Fruit fly (Drosophila melanogaster) whole organism, embryonic: ENCODE data around the gene RpS8.

Source experiments
- CG10147 ChIP-seq: fragments of 200-800 bp; sonication (Bioruptor generic); optimal IDR thresholded peaks from 2 replicates; lab custom pipeline; 2019; ENCODE audit warnings: missing biosample characterization, mild to moderate bottlenecking, missing genetic modification characterization, moderate library complexity
- CG10321 ChIP-seq: fragments of 200-800 bp; sonication (Bioruptor generic); IDR thresholded peaks from 2 replicates; pipeline ENCODE4 v1.3.6; 2022; ENCODE audit warnings: missing biosample characterization, missing genetic modification characterization
- CG10543 ChIP-seq: fragments of 200-800 bp; sonication (Bioruptor generic); optimal IDR thresholded peaks from 3 replicates; lab custom pipeline; 2017; ENCODE audit warnings: missing biosample characterization, mild to moderate bottlenecking, missing genetic modification characterization, moderate library complexity
- CG11247 ChIP-seq: fragments of 200-800 bp; sonication (Bioruptor generic); IDR thresholded peaks from 2 replicates; pipeline ENCODE4 v1.3.6; 2022; ENCODE audit warnings: missing biosample characterization, missing genetic modification characterization
- CG11456 ChIP-seq: fragments of 200-800 bp; sonication (Bioruptor generic); IDR thresholded peaks from 3 replicates; pipeline ENCODE4 v1.3.6; 2022; ENCODE audit warnings: missing biosample characterization, missing genetic modification characterization
- CG12942 ChIP-seq: fragments of 200-800 bp; sonication (Bioruptor generic); optimal IDR thresholded peaks from 3 replicates; lab custom pipeline; 2016; ENCODE audit warnings: missing biosample characterization, missing genetic modification characterization
- CG13287 ChIP-seq: fragments of 200-800 bp; sonication (Bioruptor generic); IDR thresholded peaks from 2 replicates; pipeline ENCODE4 v1.3.6; 2022; ENCODE audit warnings: missing biosample characterization, missing genetic modification characterization; ENCODE audit not compliant: partially characterized antibody
- CG13424 ChIP-seq: fragments of 200-800 bp; sonication (Bioruptor generic); optimal IDR thresholded peaks from 2 replicates; lab custom pipeline; 2019; ENCODE audit warnings: missing biosample characterization, mild to moderate bottlenecking, missing genetic modification characterization, moderate library complexity
- CG13894 ChIP-seq: fragments of 200-800 bp; sonication (Bioruptor generic); optimal IDR thresholded peaks from 3 replicates; lab custom pipeline; 2018; ENCODE audit warnings: missing biosample characterization, mild to moderate bottlenecking, missing genetic modification characterization, moderate library complexity
- CG15011 ChIP-seq: fragments of 200-800 bp; sonication (Bioruptor generic); optimal IDR thresholded peaks from 3 replicates; lab custom pipeline; 2018; ENCODE audit warnings: missing biosample characterization, mild to moderate bottlenecking, missing genetic modification characterization
- CG1647 ChIP-seq: fragments of 200-800 bp; sonication (Bioruptor generic); optimal IDR thresholded peaks from 3 replicates; lab custom pipeline; 2016; ENCODE audit warnings: missing biosample characterization, missing genetic modification characterization
- CG17186 ChIP-seq: fragments of 200-800 bp; sonication (Bioruptor generic); optimal IDR thresholded peaks from 3 replicates; lab custom pipeline; 2017; ENCODE audit warnings: missing biosample characterization, missing genetic modification reagents, missing genetic modification characterization
- CG18011 ChIP-seq: fragments of 200-800 bp; sonication (Bioruptor generic); optimal IDR thresholded peaks from 2 replicates; lab custom pipeline; 2017; ENCODE audit warnings: missing biosample characterization, missing genetic modification characterization, mild to moderate bottlenecking, moderate library complexity, missing genotype
- CG43689 ChIP-seq: fragments of 200-800 bp; sonication (Bioruptor generic); IDR thresholded peaks from 2 replicates; pipeline ENCODE4 v1.3.6; 2022; ENCODE audit warnings: missing biosample characterization, missing genetic modification characterization
- CG8388 ChIP-seq: fragments of 200-800 bp; sonication (Bioruptor generic); optimal IDR thresholded peaks from 2 replicates; lab custom pipeline; 2019; ENCODE audit warnings: missing biosample characterization, mild to moderate bottlenecking, missing genetic modification characterization, moderate library complexity
- CG8924 ChIP-seq: fragments of 200-800 bp; optimal IDR thresholded peaks from 3 replicates; lab custom pipeline; 2019; ENCODE audit warnings: missing biosample characterization, mild to moderate bottlenecking, missing genetic modification characterization, moderate library complexity
- CG9437 ChIP-seq: fragments of 200-800 bp; sonication (Bioruptor generic); optimal IDR thresholded peaks from 2 replicates; lab custom pipeline; 2018; ENCODE audit warnings: missing biosample characterization, mild to moderate bottlenecking, missing genetic modification characterization
- CHES-1-like ChIP-seq: fragments of 200-800 bp; sonication (Bioruptor generic); optimal IDR thresholded peaks from 2 replicates; lab custom pipeline; 2016; ENCODE audit warnings: missing biosample characterization, missing genetic modification characterization
- Dfd ChIP-seq, 2 experiments: fragments of >200 bp; optimal IDR thresholded peaks; 2 replicates each; lab custom pipeline; 2017; ENCODE audit warnings: missing biosample characterization in 2 of 2, missing genetic modification characterization in 2 of 2
- Dp ChIP-seq: fragments of 200-800 bp; sonication (Bioruptor generic); optimal IDR thresholded peaks from 2 replicates; lab custom pipeline; 2018; ENCODE audit warnings: missing biosample characterization, mild to moderate bottlenecking, missing genetic modification characterization, moderate library complexity
- ERR ChIP-seq: fragments of 200-800 bp; sonication (Bioruptor generic); optimal IDR thresholded peaks from 2 replicates; lab custom pipeline; 2016; ENCODE audit warnings: missing biosample characterization, missing genetic modification characterization
- H2.0 ChIP-seq: fragments of 200-800 bp; sonication (Bioruptor generic); IDR thresholded peaks from 2 replicates; pipeline ENCODE4 v1.3.6; 2022; ENCODE audit warnings: missing biosample characterization, missing genetic modification characterization
- HmgZ ChIP-seq: fragments of 200-800 bp; sonication (Bioruptor generic); optimal IDR thresholded peaks from 2 replicates; lab custom pipeline; 2018; ENCODE audit warnings: missing biosample characterization, mild to moderate bottlenecking, missing genetic modification characterization
- Lim3 ChIP-seq: fragments of 200-800 bp; sonication (Bioruptor generic); IDR thresholded peaks from 2 replicates; pipeline ENCODE4 v1.3.6; 2022; ENCODE audit warnings: missing biosample characterization, missing genetic modification characterization
- PHDP ChIP-seq: fragments of 200-800 bp; sonication (Bioruptor generic); optimal IDR thresholded peaks from 3 replicates; lab custom pipeline; 2018; ENCODE audit warnings: missing biosample characterization, mild to moderate bottlenecking, missing genetic modification characterization, moderate library complexity
- Ptx1 ChIP-seq: fragments of 200-800 bp; sonication (Bioruptor generic); IDR thresholded peaks from 2 replicates; pipeline ENCODE4 v1.3.6; 2022; ENCODE audit warnings: missing biosample characterization, missing genetic modification characterization
- Sin3A ChIP-seq: fragments of >200 bp; optimal IDR thresholded peaks from 2 replicates; lab custom pipeline; 2018
- Taf1 ChIP-seq: fragments of 200-800 bp; sonication (Bioruptor generic); IDR thresholded peaks from 2 replicates; pipeline ENCODE4 v1.3.6; 2022; ENCODE audit warnings: missing biosample characterization, missing genetic modification characterization
- amos ChIP-seq: fragments of 200-800 bp; sonication (Bioruptor generic); IDR thresholded peaks from 2 replicates; pipeline ENCODE4 v1.3.6; 2022; ENCODE audit warnings: missing biosample characterization, missing genetic modification characterization; ENCODE audit not compliant: partially characterized antibody
- ase ChIP-seq: fragments of 200-800 bp; sonication (Bioruptor generic); IDR thresholded peaks from 3 replicates; pipeline ENCODE4 v1.3.6; 2022; ENCODE audit warnings: missing biosample characterization, missing genetic modification characterization
- chinmo ChIP-seq: fragments of 200-800 bp; sonication (Bioruptor generic); IDR thresholded peaks from 4 replicates; pipeline ENCODE4 v1.3.6; 2022; ENCODE audit warnings: missing biosample characterization, missing genetic modification characterization; ENCODE audit not compliant: partially characterized antibody
- chm ChIP-seq: fragments of 200-800 bp; sonication (Bioruptor generic); IDR thresholded peaks from 2 replicates; pipeline ENCODE4 v1.3.6; 2022; ENCODE audit warnings: missing biosample characterization, missing genetic modification characterization
- gcm ChIP-seq: fragments of 200-800 bp; sonication (Bioruptor generic); optimal IDR thresholded peaks from 2 replicates; lab custom pipeline; 2019; ENCODE audit warnings: missing biosample characterization, mild to moderate bottlenecking, missing genetic modification characterization, moderate library complexity
- gem ChIP-seq: fragments of 200-800 bp; sonication (Bioruptor generic); optimal IDR thresholded peaks from 2 replicates; lab custom pipeline; 2019; ENCODE audit warnings: missing biosample characterization, mild to moderate bottlenecking, missing genetic modification characterization, moderate library complexity
- gfzf ChIP-seq: fragments of 200-800 bp; sonication (Bioruptor generic); optimal IDR thresholded peaks from 2 replicates; lab custom pipeline; 2016; ENCODE audit warnings: missing biosample characterization, mild to moderate bottlenecking, missing genetic modification characterization, moderate library complexity
- ind ChIP-seq: fragments of 200-800 bp; sonication (Bioruptor generic); optimal IDR thresholded peaks from 3 replicates; lab custom pipeline; 2016; ENCODE audit warnings: missing biosample characterization, missing genetic modification characterization
- insv ChIP-seq, 2 experiments: fragments of 200-800 bp; sonication (Bioruptor generic); optimal IDR thresholded peaks; 3 replicates each; lab custom pipeline; 2016 to 2018; ENCODE audit warnings: missing biosample characterization in 2 of 2, missing genetic modification characterization in 2 of 2
- lilli ChIP-seq: fragments of 200-800 bp; sonication (Bioruptor generic); optimal IDR thresholded peaks from 3 replicates; lab custom pipeline; 2016; ENCODE audit warnings: missing biosample characterization, missing genetic modification characterization
- lov ChIP-seq, 2 experiments: fragments of 200-800 bp in 1 of 2; fragments of >200 bp in 1 of 2; sonication (Bioruptor generic) in 1 of 2; IDR thresholded peaks in 1 of 2; optimal IDR thresholded peaks in 1 of 2; 2 replicates in 1 of 2; 3 replicates in 1 of 2; pipeline versions ENCODE4 v1.3.6 to Lab custom; 2017 to 2022; ENCODE audit warnings: missing biosample characterization in 1 of 2, missing genetic modification characterization in 1 of 2
- mirr ChIP-seq: fragments of 200-800 bp; sonication (Bioruptor generic); optimal IDR thresholded peaks from 3 replicates; lab custom pipeline; 2018; ENCODE audit warnings: missing biosample characterization, mild to moderate bottlenecking, missing genetic modification characterization
- onecut ChIP-seq: fragments of 200-800 bp; sonication (Bioruptor generic); IDR thresholded peaks from 2 replicates; pipeline ENCODE4 v1.3.6; 2022; ENCODE audit warnings: missing biosample characterization, missing genetic modification characterization
- run ChIP-seq: fragments of 200-800 bp; sonication (Bioruptor generic); optimal IDR thresholded peaks from 3 replicates; lab custom pipeline; 2018; ENCODE audit warnings: missing biosample characterization, mild to moderate bottlenecking, missing genetic modification characterization
- salm ChIP-seq: fragments of 200-800 bp; sonication (Bioruptor generic); optimal IDR thresholded peaks from 2 replicates; lab custom pipeline; 2018; ENCODE audit warnings: missing biosample characterization, mild to moderate bottlenecking, missing genetic modification characterization
- sc ChIP-seq, 3 experiments: fragments of >200 bp in 2 of 3; fragments of 200-800 bp in 1 of 3; sonication (Bioruptor generic) in 1 of 3; optimal IDR thresholded peaks; 2 replicates in 2 of 3; 3 replicates in 1 of 3; lab custom pipeline; 2017; ENCODE audit warnings: mild to moderate bottlenecking in 1 of 3, missing biosample characterization in 1 of 3, missing genetic modification characterization in 1 of 3, missing genetic modification reagents in 1 of 3
- sna ChIP-seq: fragments of 200-800 bp; sonication (Bioruptor generic); IDR thresholded peaks from 2 replicates; pipeline ENCODE4 v1.3.6; 2022; ENCODE audit warnings: missing biosample characterization, missing genetic modification characterization; ENCODE audit not compliant: partially characterized antibody
- unc-4 ChIP-seq: fragments of 200-800 bp; sonication (Bioruptor generic); IDR thresholded peaks from 2 replicates; pipeline ENCODE4 v1.3.6; 2022; ENCODE audit warnings: missing biosample characterization, missing genetic modification characterization; ENCODE audit not compliant: partially characterized antibody
- vfl ChIP-seq: fragments of 200-800 bp; sonication (Bioruptor generic); optimal IDR thresholded peaks from 2 replicates; lab custom pipeline; 2016; ENCODE audit warnings: missing biosample characterization, missing genetic modification characterization
- wek ChIP-seq: fragments of 200-800 bp; sonication (Bioruptor generic); optimal IDR thresholded peaks from 3 replicates; lab custom pipeline; 2018; ENCODE audit warnings: missing biosample characterization, mild to moderate bottlenecking, missing genetic modification characterization, moderate library complexity
- zfh2 ChIP-seq: fragments of 200-800 bp; sonication (Bioruptor generic); optimal IDR thresholded peaks from 2 replicates; lab custom pipeline; 2016; ENCODE audit warnings: missing biosample characterization, missing genetic modification characterization

RpS8 gene

DNA sequence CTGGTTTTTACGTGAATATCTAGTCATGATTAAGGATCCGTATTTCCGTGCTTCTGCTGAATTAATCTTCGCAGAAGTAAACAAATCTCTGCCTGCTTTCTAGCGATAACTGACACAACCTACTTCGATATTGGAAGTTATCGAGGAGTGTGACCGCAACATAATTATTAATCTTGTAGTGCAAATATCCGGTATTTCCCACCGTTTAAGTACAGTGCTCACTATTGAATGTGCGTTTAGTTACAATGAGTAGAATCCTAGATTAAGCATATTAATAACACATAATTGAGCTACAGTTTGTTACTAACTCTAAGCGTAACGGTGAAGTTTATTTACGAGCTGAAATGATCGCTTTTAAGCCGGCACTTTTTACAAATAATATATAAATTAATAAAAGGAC lies 1.6 kb upstream of the RpS8 start (continued):
- TF ChIP-seq sna (0 out of 2 replicates have a peak, but pooled peaks have one; percentile 49), Ptx1 (GFP tag; lab: Robert Waterston, UW) (peak; percentile 49), amos (peak; percentile 31; the same call in 1 of the 2 replicates), PHDP (tag; lab: Kevin White, UChicago) (peak; percentile 54), sc (optimal IDR thresholded peaks at IDR 0.05; lab: Kevin White, UChicago) (no peak), sc (GFP tag; optimal IDR thresholded peaks at IDR 0.05; lab: Kevin White, UChicago) (no peak), ase (GFP tag; lab: Robert Waterston, UW) (peak; percentile 28; the same call in 1 of the 3 replicates), Dfd (GFP tag; optimal IDR thresholded peaks at IDR 0.05; lab: Kevin White, UChicago) (no peak), unc-4 (GFP tag; lab: Robert Waterston, UW) (0 out of 2 replicates have a peak, but pooled peaks have one; percentile 49), CG11456 (GFP tag; lab: Robert Waterston, UW) (0 out of 3 replicates have a peak, but pooled peaks have one; percentile 52), onecut (GFP tag; lab: Robert Waterston, UW) (0 out of 2 replicates have a peak, but pooled peaks have one; percentile 10), run (tag; lab: Kevin White, UChicago) (no peak), gfzf (peak; percentile 72), CHES-1-like (GFP tag; lab: Kevin White, UChicago) (peak; percentile 39), Dp (GFP tag; lab: Kevin White, UChicago) (peak; percentile 32), H2.0 (GFP tag; lab: Robert Waterston, UW) (peak; percentile 33; the same call in 1 of the 2 replicates), CG8388 (peak; percentile 57), salm (tag; lab: Kevin White, UChicago) (no peak), CG18011 (GFP tag; lab: Kevin White, UChicago) (peak; percentile 38), Lim3 (GFP tag; lab: Robert Waterston, UW) (no peak), CG43689 (GFP tag; lab: Robert Waterston, UW) (no peak), CG13424 (tag; lab: Kevin White, UChicago) (peak; percentile 50), chm (peak; percentile 79), Taf1 (GFP tag; lab: Robert Waterston, UW) (no peak), mirr (GFP tag; lab: Kevin White, UChicago) (peak; percentile 75), CG13287 (GFP tag; lab: Robert Waterston, UW) (peak; percentile 69), CG17186 (GFP tag; lab: Kevin White, UChicago) (peak; percentile 62), ind (GFP tag; lab: Kevin White, UChicago) (peak; percentile 39), CG10147 (GFP tag; lab: Kevin White, UChicago) (peak; percentile 40), CG13894 (tag; lab: Kevin White, UChicago) (peak; percentile 65), CG11247 (GFP tag; lab: Robert Waterston, UW) (peak; percentile 21; the same call in 1 of the 2 replicates), vfl (GFP tag; lab: Kevin White, UChicago) (peak; percentile 18), CG10543 (peak; percentile 42), gcm (GFP tag; lab: Kevin White, UChicago) (peak; percentile 38), CG15011 (GFP tag; lab: Kevin White, UChicago) (no peak), CG8924 (tag; lab: Kevin White, UChicago) (peak; percentile 42), CG10321 (GFP tag; lab: Robert Waterston, UW) (no peak), insv (GFP tag; optimal IDR thresholded peaks at IDR 0.05; lab: Kevin White, UChicago) (no peak), CG9437 (GFP tag; lab: Kevin White, UChicago) (peak; percentile 3), chinmo (GFP tag; lab: Robert Waterston, UW) (no peak), wek (GFP tag; lab: Kevin White, UChicago) (peak; percentile 34), HmgZ (tag; lab: Kevin White, UChicago) (peak; percentile 72), lov (optimal IDR thresholded peaks at IDR 0.05; lab: Kevin White, UChicago) (no peak), lov (GFP tag; IDR thresholded peaks at IDR 0.05; lab: Robert Waterston, UW) (no peak), zfh2 (GFP tag; lab: Kevin White, UChicago) (peak; percentile 37), Sin3A (lab: Kevin White, UChicago) (no peak), gem (tag; lab: Kevin White, UChicago) (no peak), CG1647 (GFP tag; lab: Kevin White, UChicago) (peak; percentile 31), CG12942 (GFP tag; lab: Kevin White, UChicago) (peak; percentile 19), lilli (peak; percentile 67), ERR (no peak)
